Worm (Caenorhabditis elegans) whole organism, late embryonic: ENCODE results near the gene clec-34.

Source experiments
- ama-1 ChIP-seq: fragments of 150-350 bp; optimal IDR thresholded peaks from 2 replicates; lab custom pipeline; 2014
- ceh-19 ChIP-seq: fragments of 200-800 bp; sonication (Bioruptor generic); optimal IDR thresholded peaks from 2 replicates; lab custom pipeline; 2018; ENCODE audit warnings: mild to moderate bottlenecking, missing genetic modification characterization, missing compliant biosample characterization
- ceh-22 ChIP-seq: sonication (generic microtip); optimal IDR thresholded peaks from 2 replicates; lab custom pipeline; 2017; ENCODE audit warnings: missing biosample characterization, missing genetic modification characterization
- gmeb-2 ChIP-seq: sonication (generic microtip); optimal IDR thresholded peaks from 2 replicates; lab custom pipeline; 2016; ENCODE audit warnings: missing genetic modification characterization, inconsistent platforms, missing compliant biosample characterization
- hlh-13 ChIP-seq: fragments of 200-800 bp; sonication (Bioruptor generic); optimal IDR thresholded peaks from 2 replicates; lab custom pipeline; 2018; ENCODE audit warnings: mild to moderate bottlenecking, missing genetic modification characterization, missing compliant biosample characterization
- hlh-30 ChIP-seq: sonication (generic microtip); optimal IDR thresholded peaks from 2 replicates; lab custom pipeline; 2017; ENCODE audit warnings: antibody characterized with exemption, missing genetic modification characterization, missing compliant biosample characterization; ENCODE audit not compliant: insufficient read depth
- hlh-6 ChIP-seq: sonication (generic microtip); optimal IDR thresholded peaks from 2 replicates; lab custom pipeline; 2016; ENCODE audit warnings: missing genotype, missing genetic modification characterization, missing compliant biosample characterization
- hlh-8 ChIP-seq: sonication (generic microtip); optimal IDR thresholded peaks from 2 replicates; lab custom pipeline; 2016; ENCODE audit warnings: missing genotype, missing genetic modification characterization, missing compliant biosample characterization
- nfya-1 ChIP-seq: sonication (generic microtip); optimal IDR thresholded peaks from 2 replicates; lab custom pipeline; 2017; ENCODE audit warnings: missing genetic modification characterization, mild to moderate bottlenecking, missing compliant biosample characterization, antibody characterized with exemption, moderate library complexity
- odd-2 ChIP-seq: sonication (generic microtip); optimal IDR thresholded peaks from 2 replicates; lab custom pipeline; 2017; ENCODE audit warnings: antibody characterized with exemption, mild to moderate bottlenecking, missing genetic modification characterization, missing compliant biosample characterization
- pag-3 ChIP-seq: sonication (generic microtip); optimal IDR thresholded peaks from 2 replicates; lab custom pipeline; 2016; ENCODE audit warnings: missing compliant biosample characterization, missing genetic modification characterization, borderline replicate concordance
- pha-2 ChIP-seq: sonication (generic microtip); optimal IDR thresholded peaks from 2 replicates; lab custom pipeline; 2017; ENCODE audit warnings: mild to moderate bottlenecking, missing genetic modification characterization, missing compliant biosample characterization
- pros-1 ChIP-seq: fragments of 150-350 bp; optimal IDR thresholded peaks from 2 replicates; lab custom pipeline; 2014; ENCODE audit warnings: missing biosample characterization, missing genetic modification reagents, missing genetic modification characterization
- zip-5 ChIP-seq: sonication (generic microtip); optimal IDR thresholded peaks from 2 replicates; lab custom pipeline; 2016; ENCODE audit warnings: missing genetic modification characterization, missing compliant biosample characterization

ce11 chrV:16756166-16756565 is 20.6 kb downstream of the clec-34 start:
- TF ChIP-seq zip-5, result no peak
- no peak for TF ChIP-seq gmeb-2
- TF ChIP-seq hlh-8, result no peak
- no peak for TF ChIP-seq ceh-19 (GFP tag; lab: Kevin White, UChicago)
- no peak for TF ChIP-seq odd-2 (tag; lab: Kevin White, UChicago)
- no peak for TF ChIP-seq pha-2 (tag; lab: Kevin White, UChicago)
- TF ChIP-seq pag-3 (tag; lab: Kevin White, UChicago), result no peak
- no peak for TF ChIP-seq pros-1
- TF ChIP-seq nfya-1 (tag; lab: Kevin White, UChicago), result peak; percentile 71
- no peak for TF ChIP-seq hlh-30 (tag; lab: Kevin White, UChicago)
- no peak for TF ChIP-seq hlh-13
- TF ChIP-seq hlh-6 (tag; lab: Kevin White, UChicago), result no peak
- no peak for TF ChIP-seq ama-1 (lab: Kevin White, UChicago)
- no peak for TF ChIP-seq ceh-22 (tag; lab: Kevin White, UChicago)
